Worm (Caenorhabditis elegans) whole organism, L3 larva: Measurements from ENCODE around the gene Y75B7B.2.

Experiments
- fkh-2 ChIP-seq: fragments of 150-350 bp; optimal IDR thresholded peaks from 2 replicates; lab custom pipeline; 2014; ENCODE audit warnings: missing biosample characterization, missing genetic modification reagents, missing genetic modification characterization
- nhr-67 ChIP-seq: fragments of 150-350 bp; optimal IDR thresholded peaks from 2 replicates; lab custom pipeline; 2014; ENCODE audit warnings: missing biosample characterization, missing genetic modification characterization
- nhr-76 ChIP-seq: fragments of 150-350 bp; sonication (generic microtip); optimal IDR thresholded peaks from 5 replicates; lab custom pipeline; 2014; ENCODE audit warnings: missing biosample characterization, missing genetic modification characterization

DNA sequence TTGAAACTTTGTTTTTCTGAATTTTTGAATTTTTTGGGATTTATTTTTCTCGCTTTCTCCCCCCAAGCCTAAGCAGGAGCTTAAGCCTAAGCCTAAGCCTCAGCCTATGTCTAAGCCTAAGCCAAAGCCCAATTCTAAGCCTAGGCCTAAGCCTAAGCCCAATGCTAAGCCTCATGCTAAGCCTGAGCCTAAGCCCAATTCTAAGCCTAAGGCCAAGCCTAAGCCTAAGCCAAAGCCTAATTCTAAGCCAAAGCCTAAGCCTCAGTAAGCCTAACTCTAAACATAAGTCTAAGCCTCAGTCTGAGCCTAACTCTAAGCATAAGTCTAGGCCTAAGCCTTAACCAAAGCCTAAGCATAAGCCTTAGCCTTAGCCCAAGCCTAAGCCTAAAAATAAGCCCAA lies 33.4 kb downstream of the Y75B7B.2 start:
- TF ChIP-seq nhr-67 (tag; lab: Kevin White, UChicago): no peak
- TF ChIP-seq fkh-2 (tag; lab: Kevin White, UChicago): no peak
- no peak for TF ChIP-seq nhr-76 (tag; lab: Kevin White, UChicago)
